ENCODE assay signal across 4 fruit fly cellular contexts in genomic region chr3R:9529387-9529897, dm6.
A peak's percentile ranks its signal among the peaks of the same experiment; 100 is the strongest.
TF ChIP-seq lines count a peak whose summit lies in the region.

No protein-coding gene starts in this region.

- TF ChIP-seq CTCF in whole organism, embryonic (GFP tag; optimal IDR thresholded peaks at IDR 0.05; lab: Kevin White, UChicago), result no peak

TF ChIP-seq in whole organism, adult, 20 proteins besides CTCF, POLR2A, EP300 and RAD21:
- peak; percentile 71 for TF ChIP-seq kay (GFP tag; lab: Kevin White, UChicago; ENCODE audit: borderline replicate concordance)
- TF ChIP-seq ovo (GFP tag; optimal IDR thresholded peaks at IDR 0.05; lab: Kevin White, UChicago), result no peak
- TF ChIP-seq CG7101 (tag; optimal IDR thresholded peaks at IDR 0.05; lab: Kevin White, UChicago), result peak; percentile 8
- TF ChIP-seq CG7045 (GFP tag; optimal IDR thresholded peaks at IDR 0.05; lab: Kevin White, UChicago), result peak; percentile 7
- peak; percentile 21 for TF ChIP-seq tj (GFP tag; optimal IDR thresholded peaks at IDR 0.05; lab: Kevin White, UChicago)
- peak; percentile 51 for TF ChIP-seq CG33017 (tag; optimal IDR thresholded peaks at IDR 0.05; lab: Kevin White, UChicago)
- TF ChIP-seq Mnt (GFP tag; optimal IDR thresholded peaks at IDR 0.05; lab: Kevin White, UChicago), result no peak

TF ChIP-seq in whole organism, embryonic, 481 proteins besides CTCF, POLR2A, EP300 and RAD21 (continues in another document):
- no peak for TF ChIP-seq CG10147 (GFP tag; optimal IDR thresholded peaks at IDR 0.05; lab: Kevin White, UChicago)
- TF ChIP-seq tio (GFP tag; optimal IDR thresholded peaks at IDR 0.05; lab: Kevin White, UChicago), result no peak
- TF ChIP-seq kay (GFP tag; optimal IDR thresholded peaks at IDR 0.05; lab: Kevin White, UChicago), result no peak
- TF ChIP-seq CG30020 (tag; optimal IDR thresholded peaks at IDR 0.05; lab: Kevin White, UChicago), result no peak
- TF ChIP-seq Taf1 (GFP tag; IDR thresholded peaks at IDR 0.05; lab: Robert Waterston, UW), result no peak
- no peak for TF ChIP-seq Doc3 (GFP tag; IDR thresholded peaks at IDR 0.05; lab: Robert Waterston, UW; ENCODE audit: partially characterized antibody)
- TF ChIP-seq Rfx (GFP tag; IDR thresholded peaks at IDR 0.05; lab: Robert Waterston, UW), result 0 out of 2 replicates have a peak, but pooled peaks have one; percentile 4
- no peak for TF ChIP-seq CG9437 (GFP tag; optimal IDR thresholded peaks at IDR 0.05; lab: Kevin White, UChicago)
- TF ChIP-seq fd102C (GFP tag; optimal IDR thresholded peaks at IDR 0.05; lab: Kevin White, UChicago), result no peak
- no peak for TF ChIP-seq otp (GFP tag; IDR thresholded peaks at IDR 0.05; lab: Robert Waterston, UW)
- no peak for TF ChIP-seq HmgD (GFP tag; optimal IDR thresholded peaks at IDR 0.05; lab: Kevin White, UChicago)
- TF ChIP-seq eve (GFP tag; optimal IDR thresholded peaks at IDR 0.05; lab: Kevin White, UChicago), result no peak
- TF ChIP-seq CG34224 (GFP tag; IDR thresholded peaks at IDR 0.05; lab: Robert Waterston, UW; ENCODE audit: partially characterized antibody), result no peak
- no peak for TF ChIP-seq sisA (GFP tag; IDR thresholded peaks at IDR 0.05; lab: Robert Waterston, UW)
- peak; percentile 15 for TF ChIP-seq sens (GFP tag; lab: Kevin White, UChicago)
- TF ChIP-seq gt (GFP tag; IDR thresholded peaks at IDR 0.05; lab: Robert Waterston, UW), result no peak
- no peak for TF ChIP-seq Sox100B (GFP tag; optimal IDR thresholded peaks at IDR 0.05; lab: Kevin White, UChicago)
- no peak for TF ChIP-seq gem (tag; optimal IDR thresholded peaks at IDR 0.05; lab: Kevin White, UChicago)
- peak; percentile 19 for TF ChIP-seq schlank (tag; optimal IDR thresholded peaks at IDR 0.05; lab: Kevin White, UChicago)
- peak; percentile 18 for TF ChIP-seq BtbVII (GFP tag; optimal IDR thresholded peaks at IDR 0.05; lab: Kevin White, UChicago)
- no peak for TF ChIP-seq scrt (GFP tag; optimal IDR thresholded peaks at IDR 0.05; lab: Kevin White, UChicago)
- TF ChIP-seq CG31441 (GFP tag; IDR thresholded peaks at IDR 0.05; lab: Robert Waterston, UW), result no peak
- TF ChIP-seq Jarid2 (GFP tag; optimal IDR thresholded peaks at IDR 0.05; lab: Kevin White, UChicago), result no peak
- peak; percentile 80 for TF ChIP-seq mirr (GFP tag; optimal IDR thresholded peaks at IDR 0.05; lab: Kevin White, UChicago)
- TF ChIP-seq Sox102F (GFP tag; optimal IDR thresholded peaks at IDR 0.05; lab: Kevin White, UChicago), result no peak
- TF ChIP-seq abd-A (tag; optimal IDR thresholded peaks at IDR 0.05; lab: Kevin White, UChicago), result peak; percentile 33
- TF ChIP-seq al (GFP tag; IDR thresholded peaks at IDR 0.05; lab: Robert Waterston, UW), result no peak
- peak; percentile 21 for TF ChIP-seq HLH54F (GFP tag; optimal IDR thresholded peaks at IDR 0.05; lab: Kevin White, UChicago)
- no peak for TF ChIP-seq CG12299 (tag; optimal IDR thresholded peaks at IDR 0.05; lab: Kevin White, UChicago)
- no peak for TF ChIP-seq Kr (GFP tag; optimal IDR thresholded peaks at IDR 0.05; lab: Kevin White, UChicago)

TF ChIP-seq in whole organism, prepupa, 60 proteins besides CTCF, POLR2A, EP300 and RAD21:
- no peak for TF ChIP-seq OdsH (GFP tag; optimal IDR thresholded peaks at IDR 0.05; lab: Kevin White, UChicago)
- peak; percentile 50 for TF ChIP-seq svp (GFP tag; lab: Kevin White, UChicago)
- TF ChIP-seq CG11762 (GFP tag; optimal IDR thresholded peaks at IDR 0.05; lab: Kevin White, UChicago; ENCODE audit: insufficient read depth), result no peak
- TF ChIP-seq fkh (GFP tag; optimal IDR thresholded peaks at IDR 0.05; lab: Kevin White, UChicago), result peak; percentile 62
- no peak for TF ChIP-seq dsx (GFP tag; optimal IDR thresholded peaks at IDR 0.05; lab: Kevin White, UChicago; ENCODE audit: poor library complexity, severe bottlenecking)
TF ChIP-seq in whole organism, prepupa: peak in this region for 2.

TF ChIP-seq in whole organism, wandering third instar larva, 38 proteins besides CTCF, POLR2A, EP300 and RAD21:
- TF ChIP-seq ey (GFP tag; optimal IDR thresholded peaks at IDR 0.05; lab: Kevin White, UChicago) (no peak), br (GFP tag; optimal IDR thresholded peaks at IDR 0.05; lab: Kevin White, UChicago) (no peak), Rel (GFP tag; optimal IDR thresholded peaks at IDR 0.05; lab: Kevin White, UChicago) (no peak), Rel (tag; optimal IDR thresholded peaks at IDR 0.05; lab: Kevin White, UChicago) (peak; percentile 69), rgr (GFP tag; optimal IDR thresholded peaks at IDR 0.05; lab: Kevin White, UChicago) (no peak), foxo (GFP tag; optimal IDR thresholded peaks at IDR 0.05; lab: Kevin White, UChicago) (no peak)
